Fruit fly (Drosophila melanogaster) whole organism, embryonic: ENCODE data around the gene mRpS2.

Source experiments
- Asciz ChIP-seq: fragments of 200-800 bp; sonication (Bioruptor generic); optimal IDR thresholded peaks from 2 replicates; lab custom pipeline; 2017; ENCODE audit warnings: missing biosample characterization, mild to moderate bottlenecking, missing genetic modification characterization, missing genetic modification reagents
- CG10654 ChIP-seq: fragments of 200-800 bp; sonication (Bioruptor generic); optimal IDR thresholded peaks from 2 replicates; lab custom pipeline; 2016; ENCODE audit warnings: missing biosample characterization, missing genetic modification characterization
- CG11093 ChIP-seq: fragments of 200-800 bp; sonication (Bioruptor generic); IDR thresholded peaks from 3 replicates; pipeline ENCODE4 v1.3.6; 2022; ENCODE audit warnings: missing biosample characterization, missing genetic modification characterization
- CG13296 ChIP-seq: fragments of 200-800 bp; sonication (Bioruptor generic); optimal IDR thresholded peaks from 3 replicates; lab custom pipeline; 2018; ENCODE audit warnings: missing biosample characterization, mild to moderate bottlenecking, missing genetic modification characterization
- CG14014 ChIP-seq: fragments of 200-800 bp; sonication (Bioruptor generic); IDR thresholded peaks from 2 replicates; pipeline ENCODE4 v1.3.6; 2022; ENCODE audit warnings: missing biosample characterization, missing genetic modification characterization
- CG1529 ChIP-seq: fragments of 200-800 bp; sonication (Bioruptor generic); optimal IDR thresholded peaks from 3 replicates; lab custom pipeline; 2018; ENCODE audit warnings: missing biosample characterization, missing genetic modification characterization
- CG15514 ChIP-seq: fragments of 200-800 bp; sonication (Bioruptor generic); optimal IDR thresholded peaks from 3 replicates; lab custom pipeline; 2017; ENCODE audit warnings: missing biosample characterization, missing genetic modification characterization, mild to moderate bottlenecking, moderate library complexity, missing genetic modification reagents
- CG18476 ChIP-seq: fragments of 200-800 bp; sonication (Bioruptor generic); optimal IDR thresholded peaks from 2 replicates; lab custom pipeline; 2016; ENCODE audit warnings: missing biosample characterization, mild to moderate bottlenecking, missing genetic modification characterization
- CG2129 ChIP-seq: fragments of 200-800 bp; sonication (Bioruptor generic); IDR thresholded peaks from 2 replicates; pipeline ENCODE4 v1.3.6; 2022; ENCODE audit warnings: missing biosample characterization, missing genetic modification characterization; ENCODE audit not compliant: partially characterized antibody
- CG31224 ChIP-seq: fragments of 200-800 bp; sonication (Bioruptor generic); IDR thresholded peaks from 2 replicates; pipeline ENCODE4 v1.3.6; 2022; ENCODE audit warnings: missing biosample characterization, missing genetic modification characterization
- CG3407 ChIP-seq: fragments of 200-800 bp; sonication (Bioruptor generic); optimal IDR thresholded peaks from 2 replicates; lab custom pipeline; 2018; ENCODE audit warnings: missing biosample characterization, mild to moderate bottlenecking, missing genetic modification characterization
- CG34376 ChIP-seq: fragments of 200-800 bp; sonication (Bioruptor generic); optimal IDR thresholded peaks from 2 replicates; lab custom pipeline; 2018; ENCODE audit warnings: missing biosample characterization, mild to moderate bottlenecking, missing genetic modification characterization
- CG4282 ChIP-seq: fragments of 200-800 bp; sonication (Bioruptor generic); optimal IDR thresholded peaks from 2 replicates; lab custom pipeline; 2016; ENCODE audit warnings: missing biosample characterization, missing genetic modification characterization
- CG4617 ChIP-seq: fragments of 200-800 bp; sonication (Bioruptor generic); optimal IDR thresholded peaks from 3 replicates; lab custom pipeline; 2016; ENCODE audit warnings: missing biosample characterization, missing genetic modification characterization, borderline replicate concordance
- CG4854 ChIP-seq: fragments of 200-800 bp; sonication (Bioruptor generic); optimal IDR thresholded peaks from 2 replicates; lab custom pipeline; 2016; ENCODE audit warnings: missing biosample characterization, missing genetic modification characterization, inconsistent platforms
- CG7357 ChIP-seq: fragments of 200-800 bp; sonication (Bioruptor generic); IDR thresholded peaks from 3 replicates; pipeline ENCODE4 v1.3.6; 2022; ENCODE audit warnings: missing biosample characterization, missing genetic modification characterization
- CG7839 ChIP-seq: fragments of 200-800 bp; sonication (Bioruptor generic); optimal IDR thresholded peaks from 3 replicates; lab custom pipeline; 2018; ENCODE audit warnings: missing biosample characterization, mild to moderate bottlenecking, missing genetic modification characterization, moderate library complexity
- CTCF ChIP-seq: fragments of 200-800 bp; sonication (Bioruptor generic); optimal IDR thresholded peaks from 2 replicates; lab custom pipeline; 2017; ENCODE audit warnings: missing biosample characterization, mild to moderate bottlenecking, missing genetic modification characterization, moderate library complexity
- Camta ChIP-seq: fragments of 200-800 bp; sonication (Bioruptor generic); optimal IDR thresholded peaks from 2 replicates; lab custom pipeline; 2016; ENCODE audit warnings: missing biosample characterization, missing genetic modification characterization
- Deaf1 ChIP-seq: fragments of 200-800 bp; optimal IDR thresholded peaks from 3 replicates; lab custom pipeline; 2019; ENCODE audit warnings: missing biosample characterization, mild to moderate bottlenecking, missing genetic modification characterization, moderate library complexity
- Dek ChIP-seq: fragments of 200-800 bp; sonication (Bioruptor generic); optimal IDR thresholded peaks from 3 replicates; lab custom pipeline; 2019; ENCODE audit warnings: missing biosample characterization, mild to moderate bottlenecking, missing genetic modification characterization, moderate library complexity
- Dip2 ChIP-seq: fragments of 200-800 bp; sonication (Bioruptor generic); IDR thresholded peaks from 2 replicates; pipeline ENCODE4 v1.3.6; 2022; ENCODE audit warnings: missing biosample characterization, missing genetic modification characterization
- Hand ChIP-seq: fragments of 200-800 bp; sonication (Bioruptor generic); optimal IDR thresholded peaks from 2 replicates; lab custom pipeline; 2017; ENCODE audit warnings: mild to moderate bottlenecking, missing biosample characterization, missing genetic modification reagents, missing genetic modification characterization
- Hr3 ChIP-seq: fragments of 200-800 bp; sonication (Bioruptor generic); optimal IDR thresholded peaks from 3 replicates; lab custom pipeline; 2016; ENCODE audit warnings: missing biosample characterization, missing genetic modification characterization
- Mad ChIP-seq: fragments of 200-800 bp; sonication (Bioruptor generic); optimal IDR thresholded peaks from 2 replicates; lab custom pipeline; 2016; ENCODE audit warnings: missing biosample characterization, missing genetic modification characterization
- Max ChIP-seq: fragments of 200-800 bp; sonication (Bioruptor generic); optimal IDR thresholded peaks from 2 replicates; lab custom pipeline; 2016; ENCODE audit warnings: missing biosample characterization, mild to moderate bottlenecking, missing genetic modification characterization
- Med ChIP-seq: fragments of 200-800 bp; sonication (Bioruptor generic); peaks from one replicate; lab custom pipeline; 2016; ENCODE audit warnings: missing biosample characterization, missing genetic modification characterization, mild to moderate bottlenecking, inconsistent platforms, moderate library complexity
- Opbp ChIP-seq: fragments of 200-800 bp; sonication (Bioruptor generic); IDR thresholded peaks from 3 replicates; pipeline ENCODE4 v1.3.6; 2022; ENCODE audit warnings: missing biosample characterization, missing genetic modification characterization; ENCODE audit not compliant: partially characterized antibody
- Ptx1 ChIP-seq: fragments of 200-800 bp; sonication (Bioruptor generic); IDR thresholded peaks from 2 replicates; pipeline ENCODE4 v1.3.6; 2022; ENCODE audit warnings: missing biosample characterization, missing genetic modification characterization
- Sin3A ChIP-seq: fragments of >200 bp; optimal IDR thresholded peaks from 2 replicates; lab custom pipeline; 2018
- Sry-β ChIP-seq: fragments of 200-800 bp; sonication (Bioruptor generic); optimal IDR thresholded peaks from 2 replicates; lab custom pipeline; 2018; ENCODE audit warnings: missing biosample characterization, mild to moderate bottlenecking, missing genetic modification characterization, moderate library complexity
- Ssrp ChIP-seq: fragments of 200-800 bp; sonication (Bioruptor generic); optimal IDR thresholded peaks from 2 replicates; lab custom pipeline; 2018; ENCODE audit warnings: missing biosample characterization, mild to moderate bottlenecking, missing genetic modification characterization, moderate library complexity
- Xrp1 ChIP-seq: fragments of 200-800 bp; sonication (Bioruptor generic); IDR thresholded peaks from 2 replicates; pipeline ENCODE4 v1.3.6; 2022; ENCODE audit warnings: missing biosample characterization, missing genetic modification characterization
- caup ChIP-seq: fragments of 200-800 bp; sonication (Bioruptor generic); optimal IDR thresholded peaks from 3 replicates; lab custom pipeline; 2017; ENCODE audit warnings: missing biosample characterization, mild to moderate bottlenecking, missing genetic modification characterization, moderate library complexity; ENCODE audit not compliant: severe bottlenecking
- chif ChIP-seq, 2 experiments: fragments of 200-800 bp; sonication (Bioruptor generic); optimal IDR thresholded peaks; 3 replicates each; lab custom pipeline; 2016; ENCODE audit warnings: missing biosample characterization in 2 of 2, missing genetic modification characterization in 2 of 2
- cwo ChIP-seq: fragments of 200-800 bp; sonication (Bioruptor generic); optimal IDR thresholded peaks from 3 replicates; lab custom pipeline; 2017; ENCODE audit warnings: missing biosample characterization, missing genetic modification characterization, mild to moderate bottlenecking, moderate library complexity, missing genetic modification reagents
- eyg ChIP-seq: fragments of 200-800 bp; sonication (Bioruptor generic); optimal IDR thresholded peaks from 3 replicates; lab custom pipeline; 2016; ENCODE audit warnings: missing biosample characterization, missing genetic modification characterization
- fd64A ChIP-seq: fragments of 200-800 bp; sonication (Bioruptor generic); optimal IDR thresholded peaks from 3 replicates; lab custom pipeline; 2018; ENCODE audit warnings: missing biosample characterization, mild to moderate bottlenecking, missing genetic modification characterization
- fd96Cb ChIP-seq: fragments of 200-800 bp; sonication (Bioruptor generic); optimal IDR thresholded peaks from 2 replicates; lab custom pipeline; 2018; ENCODE audit warnings: missing biosample characterization, mild to moderate bottlenecking, missing genetic modification characterization, moderate library complexity
- gcm ChIP-seq: fragments of 200-800 bp; sonication (Bioruptor generic); optimal IDR thresholded peaks from 2 replicates; lab custom pipeline; 2019; ENCODE audit warnings: missing biosample characterization, mild to moderate bottlenecking, missing genetic modification characterization, moderate library complexity
- inv ChIP-seq: fragments of 200-800 bp; sonication (Bioruptor generic); IDR thresholded peaks from 2 replicates; pipeline ENCODE4 v1.3.6; 2022; ENCODE audit warnings: missing biosample characterization, missing genetic modification characterization; ENCODE audit not compliant: partially characterized antibody
- lola ChIP-seq, 3 experiments: fragments of >200 bp in 2 of 3; fragments of 200-800 bp in 1 of 3; sonication (Bioruptor generic) in 1 of 3; optimal IDR thresholded peaks; 2 replicates each; lab custom pipeline; 2017 to 2019; ENCODE audit warnings: missing biosample characterization in 3 of 3, missing genetic modification characterization in 3 of 3, mild to moderate bottlenecking in 1 of 3, moderate library complexity in 1 of 3
- mirr ChIP-seq: fragments of 200-800 bp; sonication (Bioruptor generic); optimal IDR thresholded peaks from 3 replicates; lab custom pipeline; 2018; ENCODE audit warnings: missing biosample characterization, mild to moderate bottlenecking, missing genetic modification characterization
- nom ChIP-seq: fragments of 200-800 bp; sonication (Bioruptor generic); optimal IDR thresholded peaks from 2 replicates; lab custom pipeline; 2017; ENCODE audit warnings: missing biosample characterization, missing genetic modification characterization, mild to moderate bottlenecking, moderate library complexity, missing genetic modification reagents
- pho ChIP-seq: fragments of 200-800 bp; sonication (Bioruptor generic); optimal IDR thresholded peaks from 2 replicates; lab custom pipeline; 2016; ENCODE audit warnings: missing biosample characterization, missing genetic modification characterization
- ro ChIP-seq: fragments of 200-800 bp; sonication (Bioruptor generic); IDR thresholded peaks from 2 replicates; pipeline ENCODE4 v1.3.6; 2022; ENCODE audit warnings: missing biosample characterization, missing genetic modification characterization
- slou ChIP-seq: fragments of 200-800 bp; sonication (Bioruptor generic); optimal IDR thresholded peaks from 3 replicates; lab custom pipeline; 2016; ENCODE audit warnings: missing biosample characterization, missing genetic modification characterization
- sna ChIP-seq: fragments of 200-800 bp; sonication (Bioruptor generic); IDR thresholded peaks from 2 replicates; pipeline ENCODE4 v1.3.6; 2022; ENCODE audit warnings: missing biosample characterization, missing genetic modification characterization; ENCODE audit not compliant: partially characterized antibody
- ssp ChIP-seq: fragments of 200-800 bp; sonication (Bioruptor generic); IDR thresholded peaks from 2 replicates; pipeline ENCODE4 v1.3.6; 2022; ENCODE audit warnings: missing biosample characterization, missing genetic modification characterization
- wor ChIP-seq: fragments of 200-800 bp; sonication (Bioruptor generic); IDR thresholded peaks from 2 replicates; pipeline ENCODE4 v1.3.6; 2022; ENCODE audit warnings: missing biosample characterization, missing genetic modification characterization

mRpS2 gene

DNA sequence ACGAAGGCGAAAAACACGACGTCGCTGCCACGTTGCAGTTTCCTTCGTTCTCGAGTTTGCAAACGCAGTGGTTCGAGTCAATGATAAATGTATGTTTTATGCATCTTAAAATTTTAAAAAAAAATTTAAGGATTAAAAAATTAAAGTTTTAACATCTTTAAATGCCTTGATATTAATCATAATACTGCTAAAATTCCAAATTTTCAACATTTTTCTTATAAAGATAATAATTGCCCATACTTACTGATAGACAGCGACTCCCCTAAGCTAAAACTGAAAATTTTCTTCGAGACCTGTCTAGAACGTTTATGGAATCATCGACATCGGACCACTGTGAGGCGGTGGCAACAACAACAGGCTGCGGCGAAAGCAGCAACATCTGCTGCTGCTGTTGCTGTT is 28.9 kb downstream of the mRpS2 start (continued):
- TF ChIP-seq Opbp (GFP tag; lab: Robert Waterston, UW) (no peak), chif (GFP tag; optimal IDR thresholded peaks at IDR 0.05; lab: Kevin White, UChicago) (peak; percentile 28 to 32), Sry-β (GFP tag; lab: Kevin White, UChicago) (no peak), CG31224 (GFP tag; lab: Robert Waterston, UW) (peak; percentile 50; the same call in 1 of the 2 replicates), Xrp1 (GFP tag; lab: Robert Waterston, UW) (peak; percentile 77), CG4282 (peak; percentile 53), Dek (tag; lab: Kevin White, UChicago) (peak; percentile 71), cwo (GFP tag; lab: Kevin White, UChicago) (peak; percentile 85), caup (GFP tag; lab: Kevin White, UChicago) (peak; percentile 80), CG15514 (GFP tag; lab: Kevin White, UChicago) (peak; percentile 59), Dip2 (0 out of 2 replicates have a peak, but pooled peaks have one; percentile 28), slou (GFP tag; lab: Kevin White, UChicago) (peak; percentile 58), lola (GFP tag; optimal IDR thresholded peaks at IDR 0.05; lab: Kevin White, UChicago) (peak in 1 of 3 experiments; percentile 57), CG4617 (GFP tag; lab: Kevin White, UChicago) (no peak), fd64A (GFP tag; lab: Kevin White, UChicago) (no peak), Hand (GFP tag; lab: Kevin White, UChicago) (peak; percentile 85), ro (GFP tag; lab: Robert Waterston, UW) (no peak), CG7357 (GFP tag; lab: Robert Waterston, UW) (peak; percentile 45), Med (GFP tag; lab: Kevin White, UChicago) (peak; percentile 87), CG2129 (GFP tag; lab: Robert Waterston, UW) (no peak), Mad (peak; percentile 33), Max (GFP tag; lab: Kevin White, UChicago) (no peak), CTCF (GFP tag; lab: Kevin White, UChicago) (peak; percentile 3), CG14014 (GFP tag; lab: Robert Waterston, UW) (peak; percentile 70), Deaf1 (tag; lab: Kevin White, UChicago) (peak; percentile 86), eyg (GFP tag; lab: Kevin White, UChicago) (no peak), Hr3 (peak; percentile 42), nom (GFP tag; lab: Kevin White, UChicago) (peak; percentile 88), Ssrp (tag; lab: Kevin White, UChicago) (peak; percentile 41), sna (no peak), CG7839 (tag; lab: Kevin White, UChicago) (peak; percentile 84), Sin3A (lab: Kevin White, UChicago) (no peak), inv (GFP tag; lab: Robert Waterston, UW) (no peak), wor (peak; percentile 40), fd96Cb (peak; percentile 71), mirr (GFP tag; lab: Kevin White, UChicago) (no peak), CG3407 (GFP tag; lab: Kevin White, UChicago) (peak; percentile 26), ssp (no peak; the same call in 1 of the 2 replicates), CG10654 (peak; percentile 20), CG11093 (GFP tag; lab: Robert Waterston, UW) (0 out of 3 replicates have a peak, but pooled peaks have one; percentile 7), Camta (GFP tag; lab: Kevin White, UChicago) (peak; percentile 45), CG4854 (GFP tag; lab: Kevin White, UChicago) (peak; percentile 41), CG1529 (GFP tag; lab: Kevin White, UChicago) (peak; percentile 39), CG13296 (GFP tag; lab: Kevin White, UChicago) (peak; percentile 88), Asciz (GFP tag; lab: Kevin White, UChicago) (peak; percentile 57), CG18476 (peak; percentile 65), Ptx1 (peak; percentile 70), gcm (peak; percentile 17), pho (peak; percentile 49), CG34376 (GFP tag; lab: Kevin White, UChicago) (peak; percentile 65)
